Worm (Caenorhabditis elegans) whole organism, late embryonic: ENCODE results near the gene hmgr-1.

Experiments used
- T23F11.4 ChIP-seq: fragments of 200-800 bp; sonication (Bioruptor generic); optimal IDR thresholded peaks from 2 replicates; lab custom pipeline; 2018; ENCODE audit warnings: mild to moderate bottlenecking, missing genetic modification characterization, missing compliant biosample characterization
- ahr-1 ChIP-seq: sonication (generic microtip); optimal IDR thresholded peaks from 2 replicates; lab custom pipeline; 2016; ENCODE audit warnings: missing genetic modification characterization, missing compliant biosample characterization
- ceh-14 ChIP-seq: sonication (generic microtip); optimal IDR thresholded peaks from 2 replicates; lab custom pipeline; 2016; ENCODE audit warnings: missing genotype, missing genetic modification characterization, missing compliant biosample characterization
- ceh-9 ChIP-seq: sonication (generic microtip); optimal IDR thresholded peaks from 2 replicates; lab custom pipeline; 2016; ENCODE audit warnings: mild to moderate bottlenecking, missing genetic modification characterization, inconsistent platforms, missing compliant biosample characterization
- dve-1 ChIP-seq: sonication (generic microtip); optimal IDR thresholded peaks from 2 replicates; lab custom pipeline; 2017; ENCODE audit warnings: antibody characterized with exemption, mild to moderate bottlenecking, missing genetic modification characterization, missing compliant biosample characterization
- fkh-10 ChIP-seq: fragments of 150-350 bp; optimal IDR thresholded peaks from 2 replicates; lab custom pipeline; 2014; ENCODE audit warnings: missing biosample characterization, missing genetic modification reagents, missing genetic modification characterization
- hlh-15 ChIP-seq: sonication (generic microtip); optimal IDR thresholded peaks from 2 replicates; lab custom pipeline; 2016; ENCODE audit warnings: missing genetic modification characterization, missing compliant biosample characterization
- hlh-6 ChIP-seq: sonication (generic microtip); optimal IDR thresholded peaks from 2 replicates; lab custom pipeline; 2016; ENCODE audit warnings: missing genotype, missing genetic modification characterization, missing compliant biosample characterization
- lin-11 ChIP-seq: fragments of 200-800 bp; sonication (Bioruptor generic); optimal IDR thresholded peaks from 2 replicates; lab custom pipeline; 2018; ENCODE audit warnings: mild to moderate bottlenecking, missing genetic modification characterization, missing compliant biosample characterization
- npax-4 ChIP-seq: sonication (generic microtip); optimal IDR thresholded peaks from 2 replicates; lab custom pipeline; 2016; ENCODE audit warnings: missing genetic modification characterization, missing compliant biosample characterization

DNA sequence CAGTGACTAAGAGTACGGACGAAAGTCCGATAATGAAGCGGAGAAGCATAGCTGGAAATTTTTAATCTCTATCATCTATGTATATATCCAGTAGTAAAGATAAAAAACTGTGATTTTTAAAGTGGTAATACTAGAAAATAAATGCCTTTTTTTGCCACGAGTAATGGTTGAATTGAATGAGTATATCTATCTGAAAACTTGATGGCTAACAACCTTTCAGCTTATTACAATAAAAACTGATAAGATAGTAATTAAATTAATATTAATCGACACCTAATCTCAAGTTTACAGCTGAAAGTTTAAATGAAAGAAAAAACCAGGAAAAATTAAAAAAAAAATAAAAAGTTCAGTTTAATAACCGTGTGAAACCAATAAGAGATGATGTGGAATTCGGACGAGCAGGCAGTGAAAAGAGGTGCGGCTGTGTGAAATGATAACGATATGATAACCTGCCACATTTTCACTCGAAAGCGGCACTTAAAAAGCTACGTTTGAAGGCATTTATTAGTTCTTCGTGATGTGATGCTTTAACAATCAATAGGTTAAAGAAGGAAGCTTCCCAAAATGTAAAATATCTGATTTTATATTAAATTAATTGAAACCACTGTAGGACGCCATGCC is 44.3 kb upstream of the hmgr-1 start, which contains the start of gene nspg-6:
- TF ChIP-seq fkh-10 (GFP tag; lab: Kevin White, UChicago) (no peak), hlh-15 (tag; lab: Kevin White, UChicago) (no peak), dve-1 (tag; lab: Kevin White, UChicago) (no peak), npax-4 (tag; lab: Kevin White, UChicago) (no peak), ahr-1 (tag; lab: Kevin White, UChicago) (no peak), T23F11.4 (GFP tag; lab: Kevin White, UChicago) (no peak), hlh-6 (tag; lab: Kevin White, UChicago) (no peak), ceh-9 (tag; lab: Kevin White, UChicago) (no peak), lin-11 (no peak), ceh-14 (tag; lab: Kevin White, UChicago) (no peak)
